Worm (Caenorhabditis elegans) whole organism, mixed stage, embryonic: Measurements from ENCODE around the gene nhr-112.

Experiments used
- blmp-1 ChIP-seq: fragments of 150-350 bp; optimal IDR thresholded peaks from 2 replicates; lab custom pipeline; 2014; ENCODE audit warnings: missing biosample characterization, missing genetic modification characterization
- ceh-83 ChIP-seq: fragments of 200-800 bp; sonication (Bioruptor generic); optimal IDR thresholded peaks from 2 replicates; lab custom pipeline; 2018; ENCODE audit warnings: mild to moderate bottlenecking, missing genetic modification characterization, missing compliant biosample characterization
- cnd-1 ChIP-seq: fragments of 200-800 bp; sonication (Bioruptor generic); optimal IDR thresholded peaks from 2 replicates; lab custom pipeline; 2018; ENCODE audit warnings: mild to moderate bottlenecking, missing genetic modification characterization, missing compliant biosample characterization
- elt-3 ChIP-seq: fragments of 150-350 bp; optimal IDR thresholded peaks from 2 replicates; lab custom pipeline; 2014; ENCODE audit warnings: missing biosample characterization, missing genetic modification characterization
- lsy-2 ChIP-seq: fragments of 150-350 bp; optimal IDR thresholded peaks from 2 replicates; lab custom pipeline; 2014; ENCODE audit warnings: missing biosample characterization, missing genetic modification characterization
- nhr-12 ChIP-seq: fragments of 150-350 bp; optimal IDR thresholded peaks from 2 replicates; lab custom pipeline; 2014; ENCODE audit warnings: missing biosample characterization, missing genetic modification characterization
- nhr-76 ChIP-seq: sonication (generic microtip); optimal IDR thresholded peaks from 2 replicates; lab custom pipeline; 2017; ENCODE audit warnings: missing biosample characterization, missing genetic modification characterization
- sptf-1 ChIP-seq: sonication (generic microtip); optimal IDR thresholded peaks from 2 replicates; lab custom pipeline; 2017; ENCODE audit warnings: mild to moderate bottlenecking, missing genetic modification characterization, moderate library complexity, missing compliant biosample characterization
- unc-39 ChIP-seq: fragments of 150-350 bp; optimal IDR thresholded peaks from 2 replicates; lab custom pipeline; 2014; ENCODE audit warnings: missing biosample characterization, missing genetic modification characterization
- unc-62 ChIP-seq: fragments of 150-350 bp; optimal IDR thresholded peaks from 2 replicates; lab custom pipeline; 2014; ENCODE audit warnings: missing biosample characterization, missing genetic modification reagents, missing genetic modification characterization

DNA sequence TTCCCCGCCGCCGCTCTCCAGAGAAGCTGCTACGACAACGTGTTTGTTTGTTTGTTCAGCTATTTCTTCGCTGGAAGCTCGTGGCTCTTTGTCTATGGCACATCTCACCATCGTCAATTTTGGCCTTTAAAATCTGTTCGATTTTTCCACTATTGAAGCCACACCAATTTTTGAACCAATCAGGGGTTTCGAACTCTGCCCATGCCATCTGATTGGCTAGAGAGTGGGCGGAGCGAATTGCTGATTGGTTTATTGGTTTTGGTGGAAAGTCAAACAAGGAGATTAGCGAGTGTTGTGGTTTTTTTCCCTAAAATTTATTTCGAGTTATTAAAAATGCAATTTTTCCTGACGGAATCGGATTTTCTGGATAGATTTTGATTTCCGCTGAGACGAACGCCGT is 32.5 kb upstream of the nhr-112 start:
- TF ChIP-seq unc-39 (tag; lab: Kevin White, UChicago) (no peak), nhr-76 (tag; lab: Kevin White, UChicago) (no peak), nhr-12 (tag; lab: Kevin White, UChicago) (no peak), ceh-83 (GFP tag; lab: Kevin White, UChicago) (no peak), elt-3 (tag; lab: Kevin White, UChicago) (no peak), lsy-2 (tag; lab: Kevin White, UChicago) (no peak), sptf-1 (tag; lab: Kevin White, UChicago) (no peak), unc-62 (GFP tag; lab: Kevin White, UChicago) (no peak), blmp-1 (no peak), cnd-1 (tag; lab: Kevin White, UChicago) (no peak)
